Fruit fly (Drosophila melanogaster) whole organism, embryonic: ENCODE measurements around the gene htk.

Source experiments
- B-H1 ChIP-seq: fragments of 200-800 bp; sonication (Bioruptor generic); IDR thresholded peaks from 3 replicates; pipeline ENCODE4 v1.3.6; 2022; ENCODE audit warnings: missing biosample characterization, missing genetic modification characterization
- Bgb ChIP-seq: fragments of 200-800 bp; sonication (Bioruptor generic); IDR thresholded peaks from 2 replicates; pipeline ENCODE4 v1.3.6; 2022; ENCODE audit warnings: missing biosample characterization, missing genetic modification characterization; ENCODE audit not compliant: partially characterized antibody
- Bteb2 ChIP-seq: fragments of 200-800 bp; sonication (Bioruptor generic); optimal IDR thresholded peaks from 2 replicates; lab custom pipeline; 2016; ENCODE audit warnings: missing biosample characterization, missing genetic modification characterization
- CG10654 ChIP-seq: fragments of 200-800 bp; sonication (Bioruptor generic); optimal IDR thresholded peaks from 2 replicates; lab custom pipeline; 2016; ENCODE audit warnings: missing biosample characterization, missing genetic modification characterization
- CG11723 ChIP-seq: fragments of 200-800 bp; sonication (Bioruptor generic); optimal IDR thresholded peaks from 2 replicates; lab custom pipeline; 2017; ENCODE audit warnings: missing biosample characterization, mild to moderate bottlenecking, missing genetic modification characterization
- CG14014 ChIP-seq: fragments of 200-800 bp; sonication (Bioruptor generic); IDR thresholded peaks from 2 replicates; pipeline ENCODE4 v1.3.6; 2022; ENCODE audit warnings: missing biosample characterization, missing genetic modification characterization
- CG14667 ChIP-seq: fragments of 200-800 bp; sonication (Bioruptor generic); IDR thresholded peaks from 2 replicates; pipeline ENCODE4 v1.3.6; 2022; ENCODE audit warnings: missing biosample characterization, missing genetic modification characterization
- CG14710 ChIP-seq: fragments of 200-800 bp; sonication (Bioruptor generic); optimal IDR thresholded peaks from 3 replicates; lab custom pipeline; 2019; ENCODE audit warnings: missing biosample characterization, mild to moderate bottlenecking, missing genetic modification characterization, moderate library complexity
- CG1529 ChIP-seq: fragments of 200-800 bp; sonication (Bioruptor generic); optimal IDR thresholded peaks from 3 replicates; lab custom pipeline; 2018; ENCODE audit warnings: missing biosample characterization, missing genetic modification characterization
- CG16815 ChIP-seq: fragments of 200-800 bp; sonication (Bioruptor generic); optimal IDR thresholded peaks from 3 replicates; lab custom pipeline; 2017; ENCODE audit warnings: missing biosample characterization, mild to moderate bottlenecking, missing genetic modification characterization
- CG17568 ChIP-seq: fragments of 200-800 bp; sonication (Bioruptor generic); optimal IDR thresholded peaks from 2 replicates; lab custom pipeline; 2018; ENCODE audit warnings: missing biosample characterization, mild to moderate bottlenecking, missing genetic modification characterization, moderate library complexity
- CG18011 ChIP-seq: fragments of 200-800 bp; sonication (Bioruptor generic); optimal IDR thresholded peaks from 2 replicates; lab custom pipeline; 2017; ENCODE audit warnings: missing biosample characterization, missing genetic modification characterization, mild to moderate bottlenecking, moderate library complexity, missing genotype
- CG18476 ChIP-seq: fragments of 200-800 bp; sonication (Bioruptor generic); optimal IDR thresholded peaks from 2 replicates; lab custom pipeline; 2016; ENCODE audit warnings: missing biosample characterization, mild to moderate bottlenecking, missing genetic modification characterization
- CG18599 ChIP-seq: fragments of 200-800 bp; sonication (Bioruptor generic); optimal IDR thresholded peaks from 3 replicates; lab custom pipeline; 2017; ENCODE audit warnings: missing biosample characterization, missing genetic modification characterization, mild to moderate bottlenecking, moderate library complexity, missing genetic modification reagents
- CG2199 ChIP-seq: fragments of 200-800 bp; sonication (Bioruptor generic); IDR thresholded peaks from 3 replicates; pipeline ENCODE4 v1.3.6; 2022; ENCODE audit warnings: missing biosample characterization, missing genetic modification characterization
- CG31365 ChIP-seq: fragments of 200-800 bp; sonication (Bioruptor generic); optimal IDR thresholded peaks from 2 replicates; lab custom pipeline; 2018; ENCODE audit warnings: missing biosample characterization, mild to moderate bottlenecking, missing genetic modification characterization
- CG31388 ChIP-seq: fragments of 200-800 bp; sonication (Bioruptor generic); optimal IDR thresholded peaks from 2 replicates; lab custom pipeline; 2016; ENCODE audit warnings: missing biosample characterization, missing genetic modification characterization
- CG42726 ChIP-seq: fragments of 200-800 bp; sonication (Bioruptor generic); IDR thresholded peaks from 2 replicates; pipeline ENCODE4 v1.3.6; 2022; ENCODE audit warnings: missing biosample characterization, missing genetic modification characterization; ENCODE audit not compliant: partially characterized antibody
- CG4707 ChIP-seq: fragments of 200-800 bp; sonication (Bioruptor generic); optimal IDR thresholded peaks from 2 replicates; lab custom pipeline; 2018; ENCODE audit warnings: missing biosample characterization, mild to moderate bottlenecking, missing genetic modification characterization, moderate library complexity
- CG4820 ChIP-seq: fragments of 200-800 bp; sonication (Bioruptor generic); optimal IDR thresholded peaks from 3 replicates; lab custom pipeline; 2016; ENCODE audit warnings: missing biosample characterization, missing genetic modification characterization
- CG6683 ChIP-seq: fragments of 200-800 bp; sonication (Bioruptor generic); optimal IDR thresholded peaks from 2 replicates; lab custom pipeline; 2017; ENCODE audit warnings: missing biosample characterization, mild to moderate bottlenecking, missing genetic modification characterization, missing genetic modification reagents
- CG6813 ChIP-seq: fragments of 200-800 bp; sonication (Bioruptor generic); optimal IDR thresholded peaks from 2 replicates; lab custom pipeline; 2017; ENCODE audit warnings: missing biosample characterization, missing genetic modification characterization, mild to moderate bottlenecking, moderate library complexity, missing genetic modification reagents
- CG8388 ChIP-seq: fragments of 200-800 bp; sonication (Bioruptor generic); optimal IDR thresholded peaks from 2 replicates; lab custom pipeline; 2019; ENCODE audit warnings: missing biosample characterization, mild to moderate bottlenecking, missing genetic modification characterization, moderate library complexity
- CG9797 ChIP-seq: fragments of 200-800 bp; sonication (Bioruptor generic); optimal IDR thresholded peaks from 3 replicates; lab custom pipeline; 2018; ENCODE audit warnings: missing biosample characterization, mild to moderate bottlenecking, missing genetic modification characterization
- CG9876 ChIP-seq: fragments of 200-800 bp; sonication (Bioruptor generic); optimal IDR thresholded peaks from 2 replicates; lab custom pipeline; 2016; ENCODE audit warnings: missing biosample characterization, missing genetic modification characterization
- CoRest ChIP-seq: fragments of 200-800 bp; sonication (Bioruptor generic); optimal IDR thresholded peaks from 3 replicates; lab custom pipeline; 2018; ENCODE audit warnings: missing biosample characterization, mild to moderate bottlenecking, missing genetic modification characterization, moderate library complexity
- Ets97D ChIP-seq: fragments of 200-800 bp; sonication (Bioruptor generic); optimal IDR thresholded peaks from 3 replicates; lab custom pipeline; 2016; ENCODE audit warnings: missing biosample characterization, missing genetic modification characterization
- H2.0 ChIP-seq: fragments of 200-800 bp; sonication (Bioruptor generic); IDR thresholded peaks from 2 replicates; pipeline ENCODE4 v1.3.6; 2022; ENCODE audit warnings: missing biosample characterization, missing genetic modification characterization
- HmgD ChIP-seq: fragments of 200-800 bp; sonication (Bioruptor generic); optimal IDR thresholded peaks from 3 replicates; lab custom pipeline; 2016; ENCODE audit warnings: missing biosample characterization, missing genetic modification characterization
- Hr51 ChIP-seq, 2 experiments: fragments of 200-800 bp; sonication (Bioruptor generic); optimal IDR thresholded peaks; 2 replicates in 1 of 2; 3 replicates in 1 of 2; lab custom pipeline; 2016 to 2018; ENCODE audit warnings: missing biosample characterization in 2 of 2, missing genetic modification characterization in 2 of 2, mild to moderate bottlenecking in 1 of 2, moderate library complexity in 1 of 2
- Hr78 ChIP-seq, 2 experiments: fragments of 200-800 bp in 1 of 2; fragments of >200 bp in 1 of 2; sonication (Bioruptor generic) in 1 of 2; optimal IDR thresholded peaks; 2 replicates each; lab custom pipeline; 2017 to 2019; ENCODE audit warnings: missing biosample characterization in 2 of 2, missing genetic modification characterization in 2 of 2, mild to moderate bottlenecking in 1 of 2, moderate library complexity in 1 of 2
- MESR4 ChIP-seq: fragments of 200-800 bp; sonication (Bioruptor generic); optimal IDR thresholded peaks from 2 replicates; lab custom pipeline; 2018; ENCODE audit warnings: missing biosample characterization, mild to moderate bottlenecking, missing genetic modification characterization, moderate library complexity
- Side ChIP-seq: fragments of 200-800 bp; sonication (Bioruptor generic); optimal IDR thresholded peaks from 2 replicates; lab custom pipeline; 2016; ENCODE audit warnings: missing biosample characterization, missing genetic modification characterization
- Vsx1 ChIP-seq: fragments of 200-800 bp; sonication (Bioruptor generic); optimal IDR thresholded peaks from 2 replicates; lab custom pipeline; 2017; ENCODE audit warnings: missing biosample characterization, mild to moderate bottlenecking, missing genetic modification characterization, missing genetic modification reagents
- ash1 ChIP-seq: fragments of 200-800 bp; sonication (Bioruptor generic); optimal IDR thresholded peaks from 2 replicates; lab custom pipeline; 2018; ENCODE audit warnings: missing biosample characterization, mild to moderate bottlenecking, missing genetic modification characterization
- dm ChIP-seq: fragments of 200-800 bp; sonication (Bioruptor generic); optimal IDR thresholded peaks from 3 replicates; lab custom pipeline; 2016; ENCODE audit warnings: missing biosample characterization, missing genetic modification characterization
- dysf ChIP-seq: fragments of 200-800 bp; sonication (Bioruptor generic); IDR thresholded peaks from 3 replicates; pipeline ENCODE4 v1.3.6; 2022; ENCODE audit warnings: missing biosample characterization, missing genetic modification characterization
- esg ChIP-seq: fragments of 200-800 bp; sonication (Bioruptor generic); conservative IDR thresholded peaks from 2 replicates; pipeline ENCODE4 v1.3.6; 2022; ENCODE audit warnings: missing biosample characterization, missing genetic modification characterization
- ewg ChIP-seq: fragments of 200-800 bp; sonication (Bioruptor generic); optimal IDR thresholded peaks from 3 replicates; lab custom pipeline; 2017; ENCODE audit warnings: mild to moderate bottlenecking, missing biosample characterization, missing genetic modification reagents, missing genetic modification characterization
- fd96Cb ChIP-seq: fragments of 200-800 bp; sonication (Bioruptor generic); optimal IDR thresholded peaks from 2 replicates; lab custom pipeline; 2018; ENCODE audit warnings: missing biosample characterization, mild to moderate bottlenecking, missing genetic modification characterization, moderate library complexity
- fru ChIP-seq: fragments of >200 bp; optimal IDR thresholded peaks from 2 replicates; lab custom pipeline; 2017
- gce ChIP-seq: fragments of 200-800 bp; sonication (Bioruptor generic); IDR thresholded peaks from 3 replicates; pipeline ENCODE4 v1.3.6; 2022; ENCODE audit warnings: missing biosample characterization, missing genetic modification characterization
- knrl ChIP-seq: fragments of 200-800 bp; sonication (Bioruptor generic); IDR thresholded peaks from 3 replicates; pipeline ENCODE4 v1.3.6; 2022; ENCODE audit warnings: missing biosample characterization, missing genetic modification characterization; ENCODE audit not compliant: partially characterized antibody
- lbe ChIP-seq: fragments of 200-800 bp; sonication (Bioruptor generic); optimal IDR thresholded peaks from 2 replicates; lab custom pipeline; 2016; ENCODE audit warnings: missing biosample characterization, mild to moderate bottlenecking, missing genetic modification characterization
- onecut ChIP-seq: fragments of 200-800 bp; sonication (Bioruptor generic); IDR thresholded peaks from 2 replicates; pipeline ENCODE4 v1.3.6; 2022; ENCODE audit warnings: missing biosample characterization, missing genetic modification characterization
- pfk ChIP-seq: fragments of 200-800 bp; sonication (Bioruptor generic); optimal IDR thresholded peaks from 2 replicates; lab custom pipeline; 2018; ENCODE audit warnings: missing biosample characterization, mild to moderate bottlenecking, missing genetic modification characterization, moderate library complexity
- salm ChIP-seq: fragments of 200-800 bp; sonication (Bioruptor generic); optimal IDR thresholded peaks from 2 replicates; lab custom pipeline; 2018; ENCODE audit warnings: missing biosample characterization, mild to moderate bottlenecking, missing genetic modification characterization
- sima ChIP-seq: fragments of 200-800 bp; sonication (Bioruptor generic); optimal IDR thresholded peaks from 2 replicates; lab custom pipeline; 2016; ENCODE audit warnings: missing biosample characterization, missing genetic modification characterization
- tin ChIP-seq: fragments of 200-800 bp; sonication (Bioruptor generic); optimal IDR thresholded peaks from 3 replicates; lab custom pipeline; 2016; ENCODE audit warnings: missing biosample characterization, missing genetic modification characterization
- vfl ChIP-seq: fragments of 200-800 bp; sonication (Bioruptor generic); optimal IDR thresholded peaks from 2 replicates; lab custom pipeline; 2016; ENCODE audit warnings: missing biosample characterization, missing genetic modification characterization
- zen ChIP-seq: fragments of 200-800 bp; sonication (Bioruptor generic); optimal IDR thresholded peaks from 3 replicates; lab custom pipeline; 2018; ENCODE audit warnings: missing biosample characterization, mild to moderate bottlenecking, missing genetic modification characterization, moderate library complexity

The htk gene

DNA sequence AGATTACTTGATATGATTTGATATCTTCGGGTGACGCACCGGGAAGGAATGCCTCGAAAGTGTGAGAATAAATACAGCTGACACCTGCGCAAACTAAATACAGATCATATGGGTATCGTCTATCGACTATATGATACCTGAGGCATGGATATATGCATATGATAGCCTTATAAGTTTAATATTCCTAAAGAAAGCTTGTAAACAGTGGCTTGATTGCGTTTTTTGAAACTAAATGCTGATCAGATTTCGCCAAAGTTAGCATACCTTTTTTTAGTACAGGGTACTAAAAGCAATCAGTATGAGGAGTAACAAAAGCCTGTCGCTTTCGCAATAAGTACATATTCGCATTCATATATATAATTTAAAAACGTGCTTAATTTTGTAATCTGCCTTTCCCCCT lies 9.1 kb upstream of the htk start (continued):
- TF ChIP-seq CG8388 (GFP tag; lab: Kevin White, UChicago), result no peak
- no peak for TF ChIP-seq CG18476 (GFP tag; lab: Kevin White, UChicago)
- no peak for TF ChIP-seq Bgb (GFP tag; lab: Robert Waterston, UW)
- no peak for TF ChIP-seq Vsx1
- no peak for TF ChIP-seq pfk
- TF ChIP-seq vfl (GFP tag; lab: Kevin White, UChicago), result no peak
- TF ChIP-seq CG31365 (tag; lab: Kevin White, UChicago), result no peak
- no peak for TF ChIP-seq H2.0 (GFP tag; lab: Robert Waterston, UW)
- no peak for TF ChIP-seq onecut (GFP tag; lab: Robert Waterston, UW)
- no peak for TF ChIP-seq tin (GFP tag; lab: Kevin White, UChicago)
- TF ChIP-seq esg, result peak; percentile 53
- no peak for TF ChIP-seq CG16815 (GFP tag; lab: Kevin White, UChicago)
- no peak for TF ChIP-seq HmgD (GFP tag; lab: Kevin White, UChicago)
- no peak for TF ChIP-seq CG9797 (GFP tag; lab: Kevin White, UChicago)
- TF ChIP-seq CG1529 (GFP tag; lab: Kevin White, UChicago), result no peak
- TF ChIP-seq CG14014, result 0 out of 2 replicates have a peak, but pooled peaks have one; percentile 19
- peak; percentile 19 for TF ChIP-seq CG4820
- TF ChIP-seq gce (GFP tag; lab: Robert Waterston, UW), result no peak
- no peak for TF ChIP-seq CG11723
- TF ChIP-seq Side, result no peak
- TF ChIP-seq zen (tag; lab: Kevin White, UChicago), result no peak
- no peak for TF ChIP-seq dysf (GFP tag; lab: Robert Waterston, UW)
- TF ChIP-seq CG6813, result no peak
- no peak for TF ChIP-seq sima (GFP tag; lab: Kevin White, UChicago)
- TF ChIP-seq dm (GFP tag; lab: Kevin White, UChicago), result no peak
- no peak for TF ChIP-seq CG14710 (tag; lab: Kevin White, UChicago)
- peak; percentile 26 for TF ChIP-seq fd96Cb (tag; lab: Kevin White, UChicago)
- TF ChIP-seq CG17568 (GFP tag; lab: Kevin White, UChicago), result no peak
- TF ChIP-seq lbe, result peak; percentile 72
- TF ChIP-seq knrl (GFP tag; lab: Robert Waterston, UW), result no peak
- no peak for TF ChIP-seq CG14667 (GFP tag; lab: Robert Waterston, UW)
- no peak for TF ChIP-seq MESR4 (GFP tag; lab: Kevin White, UChicago)
- no peak for TF ChIP-seq Bteb2 (GFP tag; lab: Kevin White, UChicago)
- no peak for TF ChIP-seq ash1 (GFP tag; lab: Kevin White, UChicago)
- no peak for TF ChIP-seq CG4707 (GFP tag; lab: Kevin White, UChicago)
- TF ChIP-seq CG10654 (GFP tag; lab: Kevin White, UChicago), result no peak
- no peak for TF ChIP-seq CG6683
- no peak for TF ChIP-seq ewg (GFP tag; lab: Kevin White, UChicago)
- no peak for TF ChIP-seq CG31388
- TF ChIP-seq CG42726, result no peak
- TF ChIP-seq Ets97D (GFP tag; lab: Kevin White, UChicago), result no peak
- no peak for TF ChIP-seq CG9876
- TF ChIP-seq CG18011 (GFP tag; lab: Kevin White, UChicago), result no peak
- TF ChIP-seq salm, result no peak
- no peak for TF ChIP-seq Hr78 (GFP tag; optimal IDR thresholded peaks at IDR 0.05; lab: Kevin White, UChicago)
- TF ChIP-seq B-H1 (GFP tag; lab: Robert Waterston, UW), result no peak
- no peak for TF ChIP-seq fru (lab: Kevin White, UChicago)
- no peak for TF ChIP-seq CG2199 (GFP tag; lab: Robert Waterston, UW)
- TF ChIP-seq CoRest (tag; lab: Kevin White, UChicago), result no peak
- no peak for TF ChIP-seq Hr51 (GFP tag; optimal IDR thresholded peaks at IDR 0.05; lab: Kevin White, UChicago)
- TF ChIP-seq CG18599 (GFP tag; lab: Kevin White, UChicago), result peak; percentile 32
